Worm (Caenorhabditis elegans) whole organism, young adult: ENCODE results near the gene btb-18.

Experiments used
- C17E4.6 ChIP-seq: fragments of 200-800 bp; sonication (Bioruptor generic); IDR thresholded peaks from 2 replicates; pipeline ENCODE4 v1.3.6; 2022; ENCODE audit warnings: missing genetic modification reagents, missing genetic modification characterization, missing compliant biosample characterization
- ama-1 ChIP-seq, 3 experiments: fragments of 150-350 bp in 1 of 3; sonication (generic microtip) in 2 of 3; optimal IDR thresholded peaks; 2 replicates each; lab custom pipeline; 2014 to 2018; ENCODE audit warnings: missing biosample characterization in 2 of 3, missing genetic modification characterization in 2 of 3, missing genetic modification reagents in 2 of 3
- athp-1 ChIP-seq: sonication (generic microtip); optimal IDR thresholded peaks from 2 replicates; lab custom pipeline; 2017; ENCODE audit warnings: mild to moderate bottlenecking, missing genetic modification characterization, missing compliant biosample characterization
- attf-3 ChIP-seq: fragments of 200-800 bp; sonication (Bioruptor generic); conservative IDR thresholded peaks from 2 replicates; pipeline ENCODE4 v1.3.6; 2022; ENCODE audit warnings: missing genetic modification reagents, missing genetic modification characterization, missing compliant biosample characterization
- ccch-3 ChIP-seq: fragments of 200-800 bp; sonication (Bioruptor generic); optimal IDR thresholded peaks from 2 replicates; lab custom pipeline; 2018; ENCODE audit warnings: mild to moderate bottlenecking, missing genetic modification characterization, missing compliant biosample characterization
- dpff-1 ChIP-seq: sonication (generic microtip); optimal IDR thresholded peaks from 2 replicates; lab custom pipeline; 2017; ENCODE audit warnings: mild to moderate bottlenecking, missing genetic modification characterization, missing compliant biosample characterization
- fkh-3 ChIP-seq: sonication (generic microtip); optimal IDR thresholded peaks from 2 replicates; lab custom pipeline; 2016; ENCODE audit warnings: mild to moderate bottlenecking, missing genetic modification characterization, missing compliant biosample characterization
- let-607 ChIP-seq, 2 experiments: fragments of 200-800 bp in 1 of 2; sonication (Bioruptor generic) in 1 of 2; sonication (generic microtip) in 1 of 2; optimal IDR thresholded peaks; 2 replicates each; lab custom pipeline; 2016 to 2018; ENCODE audit warnings: mild to moderate bottlenecking in 2 of 2, missing compliant biosample characterization in 2 of 2, missing genetic modification characterization in 2 of 2, moderate library complexity in 2 of 2, missing genotype in 1 of 2
- lin-35 ChIP-seq, 3 experiments: fragments of 150-350 bp in 2 of 3; sonication (generic microtip) in 1 of 3; optimal IDR thresholded peaks; 2 replicates each; lab custom pipeline; 2014 to 2018; ENCODE audit warnings: missing biosample characterization in 3 of 3, missing genetic modification characterization in 3 of 3, missing genetic modification reagents in 3 of 3
- nfya-1 ChIP-seq: sonication (generic microtip); optimal IDR thresholded peaks from 2 replicates; lab custom pipeline; 2017; ENCODE audit warnings: antibody characterized with exemption, missing compliant biosample characterization, missing genetic modification characterization, borderline replicate concordance; ENCODE audit not compliant: insufficient read depth
- nhr-27 ChIP-seq: fragments of 200-800 bp; sonication (Bioruptor generic); optimal IDR thresholded peaks from 2 replicates; lab custom pipeline; 2018; ENCODE audit warnings: mild to moderate bottlenecking, missing genetic modification characterization, moderate library complexity, missing compliant biosample characterization
- nhr-80 ChIP-seq: sonication (generic microtip); optimal IDR thresholded peaks from 2 replicates; lab custom pipeline; 2016; ENCODE audit warnings: missing genetic modification characterization, missing compliant biosample characterization
- sea-2 ChIP-seq: fragments of 200-800 bp; sonication (Bioruptor generic); IDR thresholded peaks from 2 replicates; pipeline ENCODE4 v1.3.6; 2022; ENCODE audit warnings: missing genetic modification characterization, missing compliant biosample characterization
- zim-3 ChIP-seq: sonication (generic microtip); optimal IDR thresholded peaks from 2 replicates; lab custom pipeline; 2017; ENCODE audit warnings: mild to moderate bottlenecking, missing genetic modification characterization, moderate library complexity, missing compliant biosample characterization

- TF ChIP-seq attf-3 (no peak), athp-1 (tag; lab: Kevin White, UChicago) (no peak), ama-1 (optimal IDR thresholded peaks at IDR 0.05; lab: Kevin White, UChicago) (no peak), ama-1 (GFP tag; optimal IDR thresholded peaks at IDR 0.05; lab: Kevin White, UChicago) (no peak), fkh-3 (tag; lab: Kevin White, UChicago) (no peak), let-607 (tag; optimal IDR thresholded peaks at IDR 0.05; lab: Kevin White, UChicago) (no peak), nfya-1 (no peak), sea-2 (GFP tag; lab: Robert Waterston, UW) (no peak), nhr-80 (tag; lab: Kevin White, UChicago) (no peak), C17E4.6 (GFP tag; lab: Robert Waterston, UW) (no peak), zim-3 (tag; lab: Kevin White, UChicago) (no peak), nhr-27 (tag; lab: Kevin White, UChicago) (no peak), ccch-3 (no peak), lin-35 (GFP tag; optimal IDR thresholded peaks at IDR 0.05; lab: Kevin White, UChicago) (no peak), dpff-1 (no peak)
These were observed 30.6 kb upstream of the btb-18 start, which contains the start of gene F02E11.7 for ce11 chrII:3267365-3267764.
